Worm (Caenorhabditis elegans): Measurements from ENCODE around the gene C08B6.8.

The C08B6.8 gene

DNA sequence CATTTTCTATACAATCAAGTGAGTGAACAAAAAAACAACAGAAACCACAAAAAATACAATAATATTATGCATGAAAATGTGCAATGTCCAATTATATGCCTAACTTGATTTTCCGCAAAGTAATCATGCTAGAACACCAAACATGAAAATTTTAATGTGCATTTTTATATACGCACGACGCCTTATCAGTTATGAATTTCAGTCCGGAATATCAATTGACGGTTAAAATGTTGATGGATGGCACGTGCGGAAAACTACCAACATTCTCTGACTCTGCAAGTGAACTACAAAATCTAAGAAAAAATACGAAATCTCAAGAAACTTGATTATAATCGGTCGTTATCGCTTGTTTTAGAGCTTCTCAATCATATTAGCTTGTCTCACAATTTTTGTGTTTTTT is 25.5 kb downstream of the C08B6.8 start:
- no peak for TF ChIP-seq unc-62 (GFP tag; optimal IDR thresholded peaks at IDR 0.05)

DNA sequence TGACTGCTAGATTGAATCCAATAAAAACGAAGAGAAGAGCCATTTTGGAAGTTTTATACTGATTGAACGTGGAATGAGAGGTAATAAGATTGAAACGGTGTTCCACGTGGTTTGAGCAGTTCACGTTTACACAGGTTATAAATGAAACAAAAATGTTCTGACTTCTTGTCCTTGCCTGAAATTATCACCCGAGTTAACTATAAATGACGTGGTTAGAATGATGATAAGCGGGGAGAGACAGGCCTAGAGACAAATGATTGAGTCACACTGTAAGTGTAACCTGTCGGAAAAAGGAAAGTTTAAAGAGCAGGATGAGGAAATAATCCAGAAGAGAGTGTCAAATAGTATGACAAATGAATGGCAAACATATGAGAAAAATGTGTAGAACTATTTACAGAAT is 26.5 kb downstream of the C08B6.8 start, which contains the start of gene C51E3.10:
C51E3.10 (minus strand) TSS at position 181 of the 400 bp plus-strand sequence.
- no peak for TF ChIP-seq unc-62 (GFP tag; optimal IDR thresholded peaks at IDR 0.05)

DNA sequence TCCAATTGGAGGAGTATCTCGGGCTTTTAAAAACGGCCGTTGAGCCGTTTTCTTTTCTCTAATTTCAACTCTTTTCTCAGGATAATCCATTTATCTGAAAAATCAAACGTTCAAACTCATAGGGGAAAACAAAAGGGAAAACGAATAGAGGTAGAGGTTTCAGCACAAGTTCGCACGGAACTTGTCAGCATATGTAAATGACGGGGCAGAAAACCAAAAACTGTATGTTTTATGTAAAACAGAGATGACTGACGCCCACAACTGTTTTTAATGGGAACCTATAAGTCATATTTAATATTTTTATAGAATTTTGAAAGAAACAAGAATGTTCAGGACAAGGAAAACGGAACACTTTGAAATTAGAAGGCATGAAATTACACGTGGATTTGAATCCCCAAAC is 31.9 kb downstream of the C08B6.8 start, which contains the start of gene C51E3.6:
C51E3.6 (minus strand) TSS at position 101 of the 400 bp plus-strand sequence.
- no peak for TF ChIP-seq unc-62 (GFP tag; optimal IDR thresholded peaks at IDR 0.05)

DNA sequence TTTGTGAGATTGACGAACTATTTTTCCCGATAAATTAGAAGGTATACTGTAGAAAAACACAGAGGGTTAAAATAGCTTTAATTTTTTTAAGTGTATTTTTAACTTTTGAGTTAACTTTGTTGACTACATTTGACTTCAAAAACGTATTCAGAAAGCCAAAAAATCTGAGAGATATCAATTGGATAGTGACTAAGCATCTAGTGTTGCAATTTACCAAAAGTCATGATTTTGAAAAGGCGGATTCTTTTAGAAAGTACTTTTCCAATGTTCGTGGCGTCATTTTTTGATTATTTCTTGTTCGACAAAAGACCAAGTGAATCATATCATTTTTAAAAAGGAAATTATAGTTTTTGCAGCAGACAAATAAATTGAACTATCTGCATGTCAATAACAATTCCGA is 34.4 kb downstream of the C08B6.8 start:
- no peak for TF ChIP-seq unc-62 (GFP tag; optimal IDR thresholded peaks at IDR 0.05)

DNA sequence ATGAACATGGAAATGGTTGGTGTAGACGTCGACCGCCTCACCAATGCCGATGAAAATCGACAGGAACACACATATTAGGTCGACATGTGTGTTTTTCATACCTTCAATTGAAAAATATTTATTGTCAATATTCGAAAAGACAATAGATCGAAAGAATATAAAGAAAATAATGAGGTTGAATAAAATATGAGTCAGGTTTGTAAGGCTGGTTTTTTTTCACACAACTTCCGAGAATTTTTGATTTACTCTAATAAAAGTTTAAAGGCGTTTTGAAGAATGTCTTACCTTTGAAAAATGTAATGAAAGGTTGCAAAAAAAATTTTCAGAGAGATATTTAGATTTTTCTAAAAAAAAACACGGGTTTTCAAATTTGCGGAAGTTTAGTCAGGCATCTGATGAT is 39.2 kb downstream of the C08B6.8 start, which contains the start of gene egl-3:
egl-3 (minus strand) TSS at position 101 of the 400 bp plus-strand sequence.
- TF ChIP-seq unc-62 (GFP tag; optimal IDR thresholded peaks at IDR 0.05): no peak

DNA sequence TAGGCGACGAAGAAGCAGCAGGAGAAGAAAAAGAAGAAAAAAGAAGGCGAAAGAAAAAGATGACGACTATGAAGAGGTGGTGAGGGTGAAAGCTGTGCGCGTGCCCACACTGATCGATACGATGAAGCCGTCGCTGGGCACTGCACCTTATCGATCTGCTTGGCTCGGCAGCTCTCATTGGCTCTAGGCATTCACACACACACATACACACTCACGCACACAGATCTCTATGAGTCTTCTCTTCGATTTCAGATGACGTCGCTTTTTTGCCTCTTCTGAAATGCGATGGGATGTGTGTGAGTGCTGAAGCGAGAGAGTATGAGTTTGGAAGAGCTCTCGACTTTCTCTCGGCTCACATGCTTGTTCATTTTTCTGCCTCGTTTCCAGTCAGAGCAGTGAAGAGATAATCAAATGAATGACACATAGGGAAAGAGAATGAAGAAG is 40.2 kb downstream of the C08B6.8 start:
- no peak for TF ChIP-seq unc-62 (GFP tag; optimal IDR thresholded peaks at IDR 0.05)

DNA sequence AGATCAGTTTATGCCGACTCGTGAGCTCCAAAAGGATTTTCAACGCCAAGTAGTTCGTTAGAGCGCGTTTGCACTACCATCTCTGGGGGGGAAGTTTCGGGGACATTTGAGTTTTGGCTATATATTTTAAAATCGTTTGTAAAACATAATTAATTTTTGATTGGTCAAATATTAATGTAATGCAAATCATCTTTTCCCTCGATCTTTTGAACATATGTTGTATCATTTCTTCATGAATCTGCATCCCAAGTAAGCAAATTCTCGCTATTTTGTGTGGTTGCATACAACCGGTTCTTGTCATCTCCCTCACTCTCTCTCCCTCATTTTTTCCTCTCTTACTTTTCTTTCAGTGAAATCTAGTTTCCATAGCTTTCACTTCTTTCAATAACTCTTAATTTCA is 43.7 kb downstream of the C08B6.8 start:
- no peak for TF ChIP-seq unc-62 (GFP tag; optimal IDR thresholded peaks at IDR 0.05)

DNA sequence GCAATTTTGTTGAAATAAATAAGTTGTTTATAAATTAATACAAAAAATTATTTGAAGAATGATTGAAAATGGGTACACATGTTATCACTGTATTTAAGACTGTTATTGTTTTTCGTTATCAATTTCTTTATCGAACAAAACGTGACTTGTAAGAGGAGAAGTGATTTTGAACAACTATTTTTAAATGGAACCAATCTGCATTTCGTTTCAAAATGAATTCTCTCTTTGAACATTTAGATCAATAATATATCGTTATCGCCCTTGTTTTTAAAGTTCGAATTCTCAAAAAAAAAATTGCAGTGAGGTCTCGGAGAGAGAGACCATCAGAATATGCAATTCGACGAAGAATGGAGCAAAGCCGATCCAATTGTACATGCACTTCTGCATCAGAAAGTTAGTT is 44.8 kb downstream of the C08B6.8 start, which contains the start of gene cul-5:
cul-5 (plus strand) TSS at position 301 of the 400 bp plus-strand sequence.
- TF ChIP-seq unc-62 (GFP tag; optimal IDR thresholded peaks at IDR 0.05): no peak

DNA sequence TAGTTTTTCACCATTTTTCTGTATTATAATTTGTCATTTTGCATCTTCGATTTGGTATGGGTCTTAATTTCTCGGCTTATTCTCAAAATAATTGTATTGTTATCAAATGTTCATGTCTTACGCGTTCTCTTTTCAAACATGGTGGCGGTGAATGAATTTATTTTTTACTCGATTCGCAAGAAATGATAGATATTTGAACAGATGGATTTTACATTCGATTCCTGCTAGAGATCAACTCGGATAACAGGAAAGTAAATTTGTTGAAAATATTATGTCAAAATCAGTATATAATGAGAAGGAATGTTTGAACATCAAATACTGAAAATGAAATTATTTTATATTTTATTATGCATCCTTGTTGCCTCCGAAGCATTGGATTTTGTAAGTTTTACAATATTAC is 48.5 kb downstream of the C08B6.8 start, which contains the start of gene ZK856.4:
ZK856.4 (plus strand) TSS at position 301 of the 400 bp plus-strand sequence.
- TF ChIP-seq unc-62 (GFP tag; optimal IDR thresholded peaks at IDR 0.05): no peak

DNA sequence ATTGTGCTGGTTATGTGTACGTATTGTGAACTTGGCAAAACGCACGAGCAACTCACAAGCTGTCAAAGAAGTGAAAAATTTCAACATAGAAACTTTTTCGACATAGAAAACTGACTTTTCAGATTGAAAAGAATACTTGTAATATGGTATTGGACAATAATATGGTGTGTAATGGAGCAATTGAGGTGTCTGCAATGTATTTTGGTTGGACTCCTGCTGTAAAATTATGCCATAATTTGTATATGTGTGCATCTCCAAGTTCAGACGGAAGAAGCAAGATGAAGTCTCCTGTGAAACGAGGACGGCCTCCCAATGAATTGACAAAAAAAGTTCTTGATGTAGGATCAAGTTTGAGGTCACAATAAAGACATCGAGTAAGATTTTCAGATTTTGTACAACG is 49.4 kb downstream of the C08B6.8 start:
- TF ChIP-seq unc-62 (GFP tag; optimal IDR thresholded peaks at IDR 0.05): no peak

DNA sequence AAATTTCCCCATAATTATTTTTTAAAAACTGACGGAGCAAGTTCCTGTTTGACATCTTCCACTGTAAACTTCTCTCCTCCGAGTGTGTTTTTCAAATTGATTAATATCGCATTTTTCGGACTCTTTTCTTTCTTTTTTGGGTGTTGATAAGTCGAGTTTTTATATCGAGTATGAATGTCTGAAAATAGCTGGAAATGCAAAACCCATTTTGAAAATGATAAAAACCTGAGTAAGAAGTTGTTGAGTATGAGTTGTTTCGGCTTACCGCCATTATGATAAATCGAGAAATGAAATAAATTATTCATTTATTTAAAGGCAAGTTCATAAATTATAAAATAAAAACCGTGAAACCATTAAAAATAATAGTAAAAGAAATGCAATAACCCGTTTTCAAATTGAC is 51.3 kb downstream of the C08B6.8 start, which contains the start of gene ZK856.18:
ZK856.18 (minus strand) TSS at position 289 of the 400 bp plus-strand sequence.
- no peak for TF ChIP-seq unc-62 (GFP tag; optimal IDR thresholded peaks at IDR 0.05)

DNA sequence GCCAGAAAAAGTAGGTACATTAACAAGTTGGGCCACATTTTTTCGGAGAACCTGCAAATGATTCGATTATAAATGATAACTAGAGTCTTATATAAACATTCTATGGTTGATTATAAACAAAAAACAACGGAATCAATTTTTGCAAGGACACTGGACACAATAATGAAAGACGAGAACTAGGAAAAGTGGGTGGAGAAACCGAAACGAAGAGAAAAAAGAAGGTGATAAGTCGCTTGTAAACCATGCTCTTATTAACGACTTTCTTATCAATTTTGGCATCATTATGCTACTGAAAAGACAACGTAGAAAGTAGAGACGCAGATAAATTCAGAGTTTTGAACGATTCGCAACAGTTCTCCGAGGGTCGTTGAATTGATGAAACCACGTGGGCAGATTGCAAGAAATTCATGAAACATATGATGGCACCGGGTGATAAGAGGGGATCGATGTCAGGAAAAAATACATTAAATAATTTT is 55.7 kb downstream of the C08B6.8 start, which contains the start of gene ZK856.5:
ZK856.5 (minus strand) TSS at position 51 of the 476 bp plus-strand sequence.
- TF ChIP-seq unc-62 (GFP tag; optimal IDR thresholded peaks at IDR 0.05): no peak

DNA sequence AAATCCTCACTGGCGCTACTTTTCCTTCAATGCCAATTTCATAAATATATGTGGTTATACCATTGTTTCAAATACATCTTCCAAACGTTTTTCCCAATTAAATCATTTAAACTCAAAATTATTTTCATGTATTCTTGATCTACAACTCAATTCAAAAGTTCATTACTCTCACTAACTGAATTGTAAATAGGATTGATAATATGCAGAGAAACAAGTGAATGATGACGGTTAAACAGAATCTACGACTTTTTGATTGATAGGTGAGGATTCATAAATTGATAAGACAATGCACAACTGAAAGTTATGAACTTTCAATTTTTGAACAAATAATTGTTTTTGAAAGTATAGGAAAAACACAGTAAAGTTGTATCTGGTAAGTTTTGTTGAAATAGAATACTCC is 56.8 kb downstream of the C08B6.8 start:
- TF ChIP-seq unc-62 (GFP tag; optimal IDR thresholded peaks at IDR 0.05): no peak

Data from whole organism, dauer.